Worm (Caenorhabditis elegans): Measurements from ENCODE around the gene K09F5.4.

DNA sequence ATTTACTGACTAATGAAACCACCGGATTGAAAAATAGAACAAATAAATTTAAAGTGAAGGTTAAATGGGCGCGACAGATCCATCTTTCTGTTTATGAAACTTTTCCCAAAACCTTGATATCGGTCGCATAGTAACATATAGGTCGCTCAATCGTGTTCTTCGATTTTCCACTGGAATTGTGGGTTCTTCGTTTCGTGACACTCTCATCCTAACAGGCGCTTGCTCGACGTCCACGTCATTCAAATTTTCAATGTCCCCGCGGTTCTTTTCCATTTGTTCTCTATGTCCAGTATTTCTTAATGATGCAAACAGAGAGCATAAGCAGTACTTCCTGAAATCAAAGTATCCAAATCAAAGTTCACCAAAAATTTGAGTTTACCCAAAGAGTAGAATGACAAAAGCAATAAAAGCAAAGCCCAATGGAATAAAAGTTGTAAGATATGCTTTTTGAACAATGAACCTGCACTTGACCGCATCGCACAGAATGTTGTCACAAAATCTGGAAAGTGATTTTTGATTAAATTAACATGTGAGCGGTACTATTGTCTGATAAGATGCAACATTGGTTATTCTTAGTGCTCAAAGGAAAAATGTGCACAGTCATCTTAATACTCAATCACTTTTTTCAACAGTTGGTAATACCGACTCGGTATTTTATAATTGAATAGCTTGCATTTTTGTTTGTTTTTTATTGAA lies 43.0 kb downstream of the K09F5.4 start, which contains the start of gene F27D9.13:
- TF ChIP-seq sea-1 (GFP tag; conservative IDR thresholded peaks at IDR 0.05) (no peak), tra-4 (tag; optimal IDR thresholded peaks at IDR 0.05) (no peak), ama-1 (optimal IDR thresholded peaks at IDR 0.05) (no peak), flt-1 (GFP tag; IDR thresholded peaks at IDR 0.05) (no peak), ceh-13 (GFP tag; optimal IDR thresholded peaks at IDR 0.05) (no peak), scrt-1 (GFP tag; IDR thresholded peaks at IDR 0.05) (no peak), F13C5.2 (tag; optimal IDR thresholded peaks at IDR 0.05) (no peak), tbx-11 (GFP tag; IDR thresholded peaks at IDR 0.05) (no peak), ets-7 (tag; optimal IDR thresholded peaks at IDR 0.05) (no peak), hnd-1 (tag; optimal IDR thresholded peaks at IDR 0.05) (no peak), pes-1 (GFP tag; IDR thresholded peaks at IDR 0.05) (no peak)
